Worm (Caenorhabditis elegans): ENCODE results near the gene ZK1248.20.

- TF ChIP-seq unc-42 (tag; optimal IDR thresholded peaks at IDR 0.05), result no peak
- TF ChIP-seq ama-1 (optimal IDR thresholded peaks at IDR 0.05), result no peak
- TF ChIP-seq eyg-1 (tag; optimal IDR thresholded peaks at IDR 0.05), result no peak
- TF ChIP-seq dve-1 (tag; optimal IDR thresholded peaks at IDR 0.05), result no peak
- TF ChIP-seq pat-9 (tag; optimal IDR thresholded peaks at IDR 0.05), result no peak
- no peak for TF ChIP-seq T23F11.4 (GFP tag; optimal IDR thresholded peaks at IDR 0.05)
- no peak for TF ChIP-seq C38D4.7 (GFP tag; optimal IDR thresholded peaks at IDR 0.05)
- no peak for TF ChIP-seq hlh-30 (tag; optimal IDR thresholded peaks at IDR 0.05; ENCODE audit: insufficient read depth)
- no peak for TF ChIP-seq rnt-1 (tag; optimal IDR thresholded peaks at IDR 0.05)
- TF ChIP-seq ceh-48 (tag; optimal IDR thresholded peaks at IDR 0.05), result no peak
Measured at ce11 chrII:5828486-5828885, 12.0 kb downstream of the ZK1248.20 start, which contains the start of gene ZK1248.11.
